Worm (Caenorhabditis elegans) whole organism, L4 larva: ENCODE measurements around the gene oac-21.

Experiments
- Y105C5A.15 ChIP-seq: fragments of 200-800 bp; sonication (Bioruptor generic); IDR thresholded peaks from 2 replicates; pipeline ENCODE4 v1.3.6; 2022; ENCODE audit warnings: missing genetic modification characterization, missing compliant biosample characterization
- aly-2 ChIP-seq: sonication (generic microtip); optimal IDR thresholded peaks from 2 replicates; lab custom pipeline; 2018; ENCODE audit warnings: missing biosample characterization, missing genetic modification characterization
- arid-1 ChIP-seq: fragments of 200-800 bp; sonication (Bioruptor generic); conservative IDR thresholded peaks from 2 replicates; pipeline ENCODE4 v1.3.6; 2022; ENCODE audit warnings: missing genetic modification reagents, missing genetic modification characterization, missing compliant biosample characterization
- cey-2 ChIP-seq: sonication (generic microtip); optimal IDR thresholded peaks from 3 replicates; lab custom pipeline; 2017; ENCODE audit warnings: missing genetic modification characterization, mild to moderate bottlenecking, missing compliant biosample characterization, antibody characterized with exemption, borderline replicate concordance; ENCODE audit not compliant: insufficient read depth
- nhr-10 ChIP-seq: fragments of 150-350 bp; optimal IDR thresholded peaks from 2 replicates; lab custom pipeline; 2014; ENCODE audit warnings: missing biosample characterization, missing genetic modification characterization
- nhr-237 ChIP-seq: sonication (generic microtip); optimal IDR thresholded peaks from 2 replicates; lab custom pipeline; 2017; ENCODE audit warnings: missing biosample characterization, missing genetic modification characterization
- nhr-77 ChIP-seq: fragments of 150-350 bp; optimal IDR thresholded peaks from 2 replicates; lab custom pipeline; 2014; ENCODE audit warnings: missing biosample characterization, missing genetic modification characterization
- snpc-4 ChIP-seq: fragments of 150-350 bp; optimal IDR thresholded peaks from 2 replicates; lab custom pipeline; 2014; ENCODE audit warnings: missing biosample characterization, missing genetic modification characterization

- TF ChIP-seq cey-2 (tag; lab: Kevin White, UChicago) = no peak
- no peak for TF ChIP-seq Y105C5A.15 (GFP tag; lab: Robert Waterston, UW)
- TF ChIP-seq nhr-77 = no peak
- TF ChIP-seq aly-2 (tag; lab: Kevin White, UChicago) = no peak
- no peak for TF ChIP-seq nhr-10 (tag; lab: Kevin White, UChicago)
- TF ChIP-seq arid-1 = no peak
- no peak for TF ChIP-seq nhr-237
- no peak for TF ChIP-seq snpc-4 (tag; lab: Kevin White, UChicago)
Observed at ce11 chrIV:3860419-3860818, 28.6 kb upstream of the oac-21 start.
